Fruit fly (Drosophila melanogaster): ENCODE measurements around the gene CG6664.
A peak's percentile ranks its signal among the peaks of the same experiment; 100 is the strongest.

CG6664 gene

DNA sequence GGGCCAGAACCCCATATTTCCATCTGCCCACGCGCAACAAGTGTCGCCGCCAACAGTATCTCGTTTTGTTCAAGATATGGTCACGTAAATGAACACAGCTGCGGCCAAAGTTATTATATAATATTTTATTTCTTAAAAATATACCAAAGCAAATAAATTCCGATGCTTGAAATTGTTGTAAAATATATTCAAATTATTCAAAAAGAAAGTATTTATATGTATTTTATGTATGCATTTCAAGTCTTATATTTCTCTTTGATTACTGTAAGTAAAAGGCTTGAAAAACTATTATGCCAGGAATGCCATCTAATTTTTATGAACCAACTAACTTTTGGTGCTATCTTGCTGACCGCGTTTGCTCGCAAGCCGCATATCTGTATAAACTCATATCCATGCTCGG, 26.8 kb downstream of the CG6664 start (continued):
- TF ChIP-seq tup (GFP tag; optimal IDR thresholded peaks at IDR 0.05) (no peak), mirr (GFP tag; optimal IDR thresholded peaks at IDR 0.05) (no peak), eve (GFP tag; optimal IDR thresholded peaks at IDR 0.05) (no peak), Ravus (GFP tag; IDR thresholded peaks at IDR 0.05) (no peak), cas (GFP tag; IDR thresholded peaks at IDR 0.05) (no peak), Ada2b (GFP tag; IDR thresholded peaks at IDR 0.05) (no peak), yki (optimal IDR thresholded peaks at IDR 0.05) (no peak), CG1233 (GFP tag; optimal IDR thresholded peaks at IDR 0.05) (no peak), CG14050 (GFP tag; IDR thresholded peaks at IDR 0.05) (no peak), Oli (tag; optimal IDR thresholded peaks at IDR 0.05) (peak; percentile 54), Nf-YA (GFP tag; IDR thresholded peaks at IDR 0.05) (no peak), sisA (GFP tag; IDR thresholded peaks at IDR 0.05) (no peak), usp (GFP tag; optimal IDR thresholded peaks at IDR 0.05) (no peak), Myb (GFP tag; optimal IDR thresholded peaks at IDR 0.05) (no peak), Elba2 (GFP tag; optimal IDR thresholded peaks at IDR 0.05) (no peak), CG4617 (GFP tag; optimal IDR thresholded peaks at IDR 0.05; ENCODE audit: borderline replicate concordance) (no peak), jigr1 (GFP tag; IDR thresholded peaks at IDR 0.05) (no peak), kay (GFP tag; optimal IDR thresholded peaks at IDR 0.05) (no peak), Dll (GFP tag; IDR thresholded peaks at IDR 0.05; ENCODE audit: partially characterized antibody) (no peak), CG7372 (GFP tag; IDR thresholded peaks at IDR 0.05) (no peak), CG8478 (optimal IDR thresholded peaks at IDR 0.05) (no peak), Bdp1 (GFP tag; optimal IDR thresholded peaks at IDR 0.05) (no peak), CG13296 (GFP tag; optimal IDR thresholded peaks at IDR 0.05) (peak; percentile 25), ems (GFP tag; optimal IDR thresholded peaks at IDR 0.05) (no peak), B-H1 (GFP tag; IDR thresholded peaks at IDR 0.05) (no peak), CHES-1-like (GFP tag; optimal IDR thresholded peaks at IDR 0.05) (no peak), YL-1 (GFP tag; optimal IDR thresholded peaks at IDR 0.05) (no peak), HHEX (GFP tag; optimal IDR thresholded peaks at IDR 0.05) (peak; percentile 39), HLH3B (GFP tag; IDR thresholded peaks at IDR 0.05) (no peak), Mes4 (GFP tag; optimal IDR thresholded peaks at IDR 0.05) (no peak), hbn (GFP tag; IDR thresholded peaks at IDR 0.05; ENCODE audit: partially characterized antibody) (no peak), Atf6 (GFP tag; IDR thresholded peaks at IDR 0.05) (peak; percentile 33; the same call in 1 of the 2 replicates), tll (GFP tag; optimal IDR thresholded peaks at IDR 0.05) (no peak), CG9727 (GFP tag; optimal IDR thresholded peaks at IDR 0.05) (peak; percentile 39), Hand (GFP tag; optimal IDR thresholded peaks at IDR 0.05) (no peak), CG3281 (GFP tag; optimal IDR thresholded peaks at IDR 0.05) (peak; percentile 45), CG11085 (GFP tag; IDR thresholded peaks at IDR 0.05) (no peak), CG2712 (tag; optimal IDR thresholded peaks at IDR 0.05) (peak; percentile 66), CG4707 (GFP tag; optimal IDR thresholded peaks at IDR 0.05) (no peak), seq (GFP tag; IDR thresholded peaks at IDR 0.05) (no peak), CG18011 (GFP tag; optimal IDR thresholded peaks at IDR 0.05) (no peak), H15 (GFP tag; IDR thresholded peaks at IDR 0.05) (no peak), CG18599 (GFP tag; optimal IDR thresholded peaks at IDR 0.05) (peak; percentile 19), ase (GFP tag; IDR thresholded peaks at IDR 0.05) (no peak), CG17612 (GFP tag; IDR thresholded peaks at IDR 0.05) (no peak), nerfin-1 (tag; optimal IDR thresholded peaks at IDR 0.05) (no peak), run (tag; optimal IDR thresholded peaks at IDR 0.05) (no peak), CG10431 (GFP tag; optimal IDR thresholded peaks at IDR 0.05) (no peak), HLH54F (GFP tag; optimal IDR thresholded peaks at IDR 0.05) (no peak), CG17802 (tag; optimal IDR thresholded peaks at IDR 0.05) (no peak), Jarid2 (GFP tag; optimal IDR thresholded peaks at IDR 0.05) (no peak), phol (tag; optimal IDR thresholded peaks at IDR 0.05) (no peak), ftz-f1 (GFP tag; optimal IDR thresholded peaks at IDR 0.05) (no peak)
